Worm (Caenorhabditis elegans): ENCODE results near the gene F25E5.2.

Gene F25E5.2

ce11 chrV:7415780-7416428 is 39.2 kb upstream of the F25E5.2 start, which contains the start of gene F18E3.13:
TSS of gene F18E3.13 (plus strand) at chrV:7416164.
- TF ChIP-seq nhr-129 (tag; optimal IDR thresholded peaks at IDR 0.05) (peak; percentile 69), lsy-2 (tag; optimal IDR thresholded peaks at IDR 0.05) (peak in 1 of 2 experiments; percentile 25), nhr-21 (tag; optimal IDR thresholded peaks at IDR 0.05) (peak; percentile 97), lin-39 (tag; optimal IDR thresholded peaks at IDR 0.05) (no peak), skn-1 (tag; optimal IDR thresholded peaks at IDR 0.05) (no peak), nhr-23 (tag; optimal IDR thresholded peaks at IDR 0.05) (no peak), mbf-1 (tag; optimal IDR thresholded peaks at IDR 0.05) (no peak), nhr-6 (tag; optimal IDR thresholded peaks at IDR 0.05) (peak; percentile 63), blmp-1 (tag; optimal IDR thresholded peaks at IDR 0.05; ENCODE audit: insufficient read depth) (peak; percentile 94), aly-2 (tag; optimal IDR thresholded peaks at IDR 0.05) (no peak), mdl-1 (tag; optimal IDR thresholded peaks at IDR 0.05) (peak; percentile 7 to 63), unc-62 (GFP tag; optimal IDR thresholded peaks at IDR 0.05) (no peak), nhr-77 (tag; optimal IDR thresholded peaks at IDR 0.05) (no peak), F13H6.1 (tag; optimal IDR thresholded peaks at IDR 0.05) (peak; percentile 35), C34F6.9 (tag; optimal IDR thresholded peaks at IDR 0.05) (no peak), nhr-25 (tag; optimal IDR thresholded peaks at IDR 0.05) (peak; percentile 93), sem-4 (tag; optimal IDR thresholded peaks at IDR 0.05) (peak; percentile 48), R02D3.7 (tag; optimal IDR thresholded peaks at IDR 0.05) (no peak), alr-1 (tag; optimal IDR thresholded peaks at IDR 0.05) (no peak), fos-1 (tag; optimal IDR thresholded peaks at IDR 0.05) (peak; percentile 21), nhr-10 (tag; optimal IDR thresholded peaks at IDR 0.05) (no peak), sma-9 (GFP tag; optimal IDR thresholded peaks at IDR 0.05) (peak; percentile 95), sma-9 (tag; optimal IDR thresholded peaks at IDR 0.05) (no peak), egl-27 (tag; optimal IDR thresholded peaks at IDR 0.05) (peak; percentile 65), Y55F3AM.14 (GFP tag; optimal IDR thresholded peaks at IDR 0.05) (peak; percentile 46), ama-1 (optimal IDR thresholded peaks at IDR 0.05) (peak; percentile 86), zag-1 (tag; optimal IDR thresholded peaks at IDR 0.05) (no peak), sma-3 (GFP tag; optimal IDR thresholded peaks at IDR 0.05) (peak; percentile 94), elt-3 (tag; optimal IDR thresholded peaks at IDR 0.05) (no peak), elt-1 (tag; optimal IDR thresholded peaks at IDR 0.05) (no peak), lin-11 (tag; optimal IDR thresholded peaks at IDR 0.05) (no peak)

- peak; percentile 31 for TF ChIP-seq nhr-21 (tag; optimal IDR thresholded peaks at IDR 0.05)
- no peak for TF ChIP-seq ztf-1 (GFP tag; conservative IDR thresholded peaks at IDR 0.05)
- TF ChIP-seq sma-3 (GFP tag; optimal IDR thresholded peaks at IDR 0.05): peak; percentile 1
Observed at ce11 chrV:7416569-7416968, 38.5 kb upstream of the F25E5.2 start.

- TF ChIP-seq elt-3 (tag; optimal IDR thresholded peaks at IDR 0.05): no peak
- TF ChIP-seq ceh-82 (tag; optimal IDR thresholded peaks at IDR 0.05): no peak
- TF ChIP-seq peb-1 (tag; optimal IDR thresholded peaks at IDR 0.05): no peak
- TF ChIP-seq nhr-25 (tag; optimal IDR thresholded peaks at IDR 0.05): peak; percentile 51
- no peak for TF ChIP-seq ceh-16 (tag; optimal IDR thresholded peaks at IDR 0.05)
- TF ChIP-seq skn-1 (tag; optimal IDR thresholded peaks at IDR 0.05): no peak
- no peak for TF ChIP-seq lin-13 (GFP tag; optimal IDR thresholded peaks at IDR 0.05)
- TF ChIP-seq nhr-23 (tag; optimal IDR thresholded peaks at IDR 0.05): no peak
Observed at ce11 chrV:7417018-7417716, 37.9 kb upstream of the F25E5.2 start, which contains the start of gene srw-67. TSS of gene srw-67 (plus strand) at chrV:7417660.

ce11 chrV:7420162-7420561 is 34.9 kb upstream of the F25E5.2 start, which contains the start of gene srxa-4:
TSS of gene srxa-4 (plus strand) at chrV:7420462.
- TF ChIP-seq sma-9 (GFP tag; optimal IDR thresholded peaks at IDR 0.05): no peak
- TF ChIP-seq sma-9 (tag; optimal IDR thresholded peaks at IDR 0.05): no peak
- TF ChIP-seq C34F6.9 (tag; optimal IDR thresholded peaks at IDR 0.05): no peak
- no peak for TF ChIP-seq nhr-10 (tag; optimal IDR thresholded peaks at IDR 0.05)
- no peak for TF ChIP-seq snpc-4 (tag; optimal IDR thresholded peaks at IDR 0.05)
- TF ChIP-seq nhr-23 (tag; optimal IDR thresholded peaks at IDR 0.05): no peak
- no peak for TF ChIP-seq crh-2 (tag; optimal IDR thresholded peaks at IDR 0.05)
- TF ChIP-seq unc-39 (tag; optimal IDR thresholded peaks at IDR 0.05): no peak
- TF ChIP-seq unc-55 (GFP tag; optimal IDR thresholded peaks at IDR 0.05): no peak
- TF ChIP-seq alr-1 (tag; optimal IDR thresholded peaks at IDR 0.05): no peak
- no peak for TF ChIP-seq lsy-2 (tag; optimal IDR thresholded peaks at IDR 0.05)
- TF ChIP-seq nhr-12 (tag; optimal IDR thresholded peaks at IDR 0.05): no peak
- no peak for TF ChIP-seq nhr-25 (tag; optimal IDR thresholded peaks at IDR 0.05)
- no peak for TF ChIP-seq sem-4 (tag; optimal IDR thresholded peaks at IDR 0.05)
- no peak for TF ChIP-seq zag-1 (tag; optimal IDR thresholded peaks at IDR 0.05)
- TF ChIP-seq R02D3.7 (tag; optimal IDR thresholded peaks at IDR 0.05): no peak
- TF ChIP-seq mdl-1 (tag; optimal IDR thresholded peaks at IDR 0.05): no peak
- no peak for TF ChIP-seq mab-5 (tag; optimal IDR thresholded peaks at IDR 0.05)
- TF ChIP-seq ztf-11 (tag; optimal IDR thresholded peaks at IDR 0.05): no peak

All from whole organism, L2 larva.